Worm (Caenorhabditis elegans) whole organism, L1 larva: ENCODE data around the gene cex-2.

ENCODE experiments used
- C16A3.4 ChIP-seq: fragments of 150-350 bp; optimal IDR thresholded peaks from 2 replicates; lab custom pipeline; 2014; ENCODE audit warnings: missing biosample characterization, missing genetic modification characterization
- C34B4.2 ChIP-seq: sonication (generic microtip); optimal IDR thresholded peaks from 2 replicates; lab custom pipeline; 2017; ENCODE audit warnings: mild to moderate bottlenecking, missing genetic modification characterization, missing compliant biosample characterization
- Y116A8C.19 ChIP-seq: sonication (generic microtip); optimal IDR thresholded peaks from 2 replicates; lab custom pipeline; 2016; ENCODE audit warnings: missing compliant biosample characterization, missing genetic modification characterization, borderline replicate concordance
- aha-1 ChIP-seq: fragments of 150-350 bp; optimal IDR thresholded peaks from 2 replicates; lab custom pipeline; 2014; ENCODE audit warnings: missing biosample characterization, missing genetic modification characterization
- ama-1 ChIP-seq: fragments of 150-350 bp; optimal IDR thresholded peaks from 2 replicates; lab custom pipeline; 2014
- blmp-1 ChIP-seq: fragments of 150-350 bp; optimal IDR thresholded peaks from 2 replicates; lab custom pipeline; 2014; ENCODE audit warnings: missing biosample characterization, missing genetic modification characterization
- ceh-63 ChIP-seq: fragments of 200-800 bp; sonication (Bioruptor generic); optimal IDR thresholded peaks from 2 replicates; lab custom pipeline; 2018; ENCODE audit warnings: mild to moderate bottlenecking, missing genetic modification characterization, missing compliant biosample characterization
- ceh-88 ChIP-seq: fragments of 200-800 bp; sonication (Bioruptor generic); IDR thresholded peaks from 2 replicates; pipeline ENCODE4 v1.3.6; 2022; ENCODE audit warnings: missing genetic modification characterization, missing compliant biosample characterization
- dpl-1 ChIP-seq, 3 experiments: fragments of 150-350 bp in 2 of 3; sonication (generic microtip) in 1 of 3; optimal IDR thresholded peaks; 2 replicates each; lab custom pipeline; 2014 to 2017; ENCODE audit warnings: missing biosample characterization in 3 of 3, missing genetic modification characterization in 3 of 3, missing genetic modification reagents in 3 of 3
- efl-1 ChIP-seq, 4 experiments: fragments of 150-350 bp; optimal IDR thresholded peaks in 3 of 4; peaks in 1 of 4; 1 replicate in 1 of 4; 2 replicates in 3 of 4; lab custom pipeline; 2014; ENCODE audit warnings: missing biosample characterization in 2 of 4, missing genetic modification characterization in 2 of 4, missing genetic modification reagents in 2 of 4
- egl-27 ChIP-seq, 2 experiments: fragments of 150-350 bp in 1 of 2; sonication (generic microtip); optimal IDR thresholded peaks; 3 replicates each; lab custom pipeline; 2017 to 2018; ENCODE audit warnings: missing biosample characterization in 2 of 2, missing genetic modification characterization in 2 of 2, missing genetic modification reagents in 2 of 2
- elt-2 ChIP-seq: sonication (generic microtip); optimal IDR thresholded peaks from 2 replicates; lab custom pipeline; 2016; ENCODE audit warnings: missing genetic modification characterization, mild to moderate bottlenecking, inconsistent platforms, missing compliant biosample characterization, missing genetic modification reagents
- fkh-4 ChIP-seq: sonication (generic microtip); optimal IDR thresholded peaks from 2 replicates; lab custom pipeline; 2016; ENCODE audit warnings: missing compliant biosample characterization, missing genetic modification characterization, borderline replicate concordance
- fos-1 ChIP-seq: fragments of 150-350 bp; optimal IDR thresholded peaks from 2 replicates; lab custom pipeline; 2014; ENCODE audit warnings: missing biosample characterization, missing genetic modification characterization
- grh-1 ChIP-seq: fragments of 200-800 bp; sonication (Bioruptor generic); IDR thresholded peaks from 2 replicates; pipeline ENCODE4 v1.3.6; 2022; ENCODE audit warnings: missing genetic modification reagents, missing genetic modification characterization, missing compliant biosample characterization
- irx-1 ChIP-seq: sonication (generic microtip); optimal IDR thresholded peaks from 2 replicates; lab custom pipeline; 2016; ENCODE audit warnings: missing genetic modification characterization, missing compliant biosample characterization
- isw-1 ChIP-seq: fragments of 200-800 bp; sonication (Bioruptor generic); IDR thresholded peaks from 2 replicates; pipeline ENCODE4 v1.3.6; 2022; ENCODE audit warnings: missing genetic modification characterization, missing compliant biosample characterization
- lin-13 ChIP-seq: fragments of 150-350 bp; optimal IDR thresholded peaks from 2 replicates; lab custom pipeline; 2014; ENCODE audit warnings: missing biosample characterization, missing genetic modification reagents, missing genetic modification characterization
- lin-14 ChIP-seq: fragments of 200-800 bp; sonication (Bioruptor generic); optimal IDR thresholded peaks from 2 replicates; lab custom pipeline; 2018; ENCODE audit warnings: mild to moderate bottlenecking, missing genetic modification characterization, moderate library complexity, missing compliant biosample characterization
- lin-35 ChIP-seq, 2 experiments: fragments of 150-350 bp; optimal IDR thresholded peaks; 2 replicates each; lab custom pipeline; 2014; ENCODE audit warnings: missing biosample characterization in 2 of 2, missing genetic modification characterization in 2 of 2, missing genetic modification reagents in 2 of 2
- lin-39 ChIP-seq: fragments of 150-350 bp; optimal IDR thresholded peaks from 2 replicates; lab custom pipeline; 2014; ENCODE audit warnings: missing biosample characterization, missing genetic modification reagents, missing genetic modification characterization
- lir-3 ChIP-seq: sonication (generic microtip); optimal IDR thresholded peaks from 2 replicates; lab custom pipeline; 2016; ENCODE audit warnings: mild to moderate bottlenecking, missing genetic modification characterization, moderate library complexity, missing compliant biosample characterization; ENCODE audit not compliant: poor library complexity
- mab-9 ChIP-seq: fragments of 200-800 bp; sonication (Bioruptor generic); IDR thresholded peaks from 2 replicates; pipeline ENCODE4 v1.3.6; 2022; ENCODE audit warnings: missing genetic modification reagents, missing genetic modification characterization, missing compliant biosample characterization
- mef-2 ChIP-seq: fragments of 150-350 bp; optimal IDR thresholded peaks from 2 replicates; lab custom pipeline; 2014; ENCODE audit warnings: missing biosample characterization, missing genetic modification characterization
- mep-1 ChIP-seq: fragments of 150-350 bp; optimal IDR thresholded peaks from 2 replicates; lab custom pipeline; 2014; ENCODE audit warnings: missing biosample characterization, missing genetic modification characterization
- nhr-19 ChIP-seq: fragments of 200-800 bp; sonication (Bioruptor generic); conservative IDR thresholded peaks from 2 replicates; pipeline ENCODE4 v1.3.6; 2022; ENCODE audit warnings: missing genetic modification characterization, missing compliant biosample characterization
- nhr-237 ChIP-seq: fragments of 150-350 bp; optimal IDR thresholded peaks from 2 replicates; lab custom pipeline; 2014; ENCODE audit warnings: missing biosample characterization, missing genetic modification characterization
- nhr-28 ChIP-seq: fragments of 150-350 bp; optimal IDR thresholded peaks from 2 replicates; lab custom pipeline; 2014; ENCODE audit warnings: missing biosample characterization, missing genetic modification characterization
- nhr-47 ChIP-seq: sonication (generic microtip); optimal IDR thresholded peaks from 2 replicates; lab custom pipeline; 2016; ENCODE audit warnings: mild to moderate bottlenecking, missing genetic modification characterization, moderate library complexity, missing compliant biosample characterization
- nhr-77 ChIP-seq: fragments of 150-350 bp; optimal IDR thresholded peaks from 2 replicates; lab custom pipeline; 2014; ENCODE audit warnings: missing biosample characterization, missing genetic modification characterization
- nhr-84 ChIP-seq: sonication (generic microtip); optimal IDR thresholded peaks from 2 replicates; lab custom pipeline; 2017; ENCODE audit warnings: missing biosample characterization, missing genetic modification characterization
- nhr-85 ChIP-seq: sonication (generic microtip); peaks from one replicate; lab custom pipeline; 2016; ENCODE audit warnings: missing genetic modification characterization, inconsistent platforms, missing compliant biosample characterization
- nhr-90 ChIP-seq: sonication (generic microtip); optimal IDR thresholded peaks from 2 replicates; lab custom pipeline; 2016; ENCODE audit warnings: mild to moderate bottlenecking, missing genetic modification characterization, missing compliant biosample characterization; ENCODE audit not compliant: poor library complexity
- pax-3 ChIP-seq: fragments of 200-800 bp; sonication (Bioruptor generic); optimal IDR thresholded peaks from 2 replicates; lab custom pipeline; 2018; ENCODE audit warnings: mild to moderate bottlenecking, missing genetic modification characterization, moderate library complexity, missing compliant biosample characterization
- snu-23 ChIP-seq: sonication (generic microtip); optimal IDR thresholded peaks from 2 replicates; lab custom pipeline; 2016; ENCODE audit warnings: missing genetic modification characterization, missing compliant biosample characterization
- sup-37 ChIP-seq: fragments of 200-800 bp; sonication (Bioruptor generic); optimal IDR thresholded peaks from 2 replicates; lab custom pipeline; 2018; ENCODE audit warnings: mild to moderate bottlenecking, missing genetic modification characterization, missing compliant biosample characterization
- swsn-7 ChIP-seq: sonication (generic microtip); optimal IDR thresholded peaks from 2 replicates; lab custom pipeline; 2016; ENCODE audit warnings: missing genetic modification characterization, missing compliant biosample characterization
- tbx-2 ChIP-seq: sonication (generic microtip); optimal IDR thresholded peaks from 2 replicates; lab custom pipeline; 2016; ENCODE audit warnings: missing genetic modification characterization, missing compliant biosample characterization
- tlp-1 ChIP-seq: fragments of 150-350 bp; optimal IDR thresholded peaks from 2 replicates; lab custom pipeline; 2014; ENCODE audit warnings: missing biosample characterization, missing genetic modification characterization
- unc-86 ChIP-seq: sonication (generic microtip); optimal IDR thresholded peaks from 2 replicates; lab custom pipeline; 2016; ENCODE audit warnings: missing genetic modification characterization, missing compliant biosample characterization
- unc-98 ChIP-seq: fragments of 200-800 bp; sonication (Bioruptor generic); IDR thresholded peaks from 2 replicates; pipeline ENCODE4 v1.3.6; 2022; ENCODE audit warnings: missing genetic modification characterization, missing compliant biosample characterization
- xbp-1 ChIP-seq: sonication (generic microtip); optimal IDR thresholded peaks from 2 replicates; lab custom pipeline; 2016; ENCODE audit warnings: missing genetic modification characterization, missing compliant biosample characterization
- zip-4 ChIP-seq: fragments of 200-800 bp; sonication (Bioruptor generic); optimal IDR thresholded peaks from 2 replicates; lab custom pipeline; 2018; ENCODE audit warnings: mild to moderate bottlenecking, missing genetic modification characterization, moderate library complexity, missing compliant biosample characterization
- ztf-11 ChIP-seq, 2 experiments: sonication (generic microtip); optimal IDR thresholded peaks; 2 replicates each; lab custom pipeline; 2016 to 2017; ENCODE audit warnings: missing genetic modification characterization in 2 of 2, missing biosample characterization in 1 of 2, missing compliant biosample characterization in 1 of 2

Gene cex-2

DNA sequence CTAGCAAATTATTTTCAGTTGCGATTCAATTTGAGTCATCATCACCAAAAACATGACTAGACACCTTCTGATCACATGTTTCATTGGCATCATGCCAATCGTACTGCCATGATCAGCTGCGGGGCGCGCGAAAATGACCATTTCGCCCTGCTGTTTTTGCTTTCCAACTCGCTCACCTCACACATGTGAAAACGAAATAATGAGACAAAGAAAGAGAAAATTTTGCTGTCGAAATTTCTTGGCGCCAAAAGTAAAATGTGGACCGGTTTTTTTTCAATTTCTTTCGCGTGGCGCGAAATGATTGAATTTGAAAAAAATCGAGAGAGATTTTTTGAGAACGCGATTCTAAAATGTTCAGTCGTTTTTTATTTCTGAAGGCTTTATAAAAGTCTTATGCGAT, 28.3 kb downstream of the cex-2 start (continued):
- TF ChIP-seq ama-1 (lab: Kevin White, UChicago), result no peak
- peak; percentile 6 for TF ChIP-seq lin-13 (GFP tag; lab: Kevin White, UChicago)
- peak; percentile 6 for TF ChIP-seq swsn-7 (tag; lab: Kevin White, UChicago)
- TF ChIP-seq lin-14 (GFP tag; lab: Kevin White, UChicago), result peak; percentile 77
- peak; percentile 36 for TF ChIP-seq irx-1
- no peak for TF ChIP-seq mef-2 (tag; lab: Kevin White, UChicago)
- no peak for TF ChIP-seq nhr-28 (tag; lab: Kevin White, UChicago)
- TF ChIP-seq sup-37 (GFP tag; lab: Kevin White, UChicago), result no peak
- TF ChIP-seq fos-1 (tag; lab: Kevin White, UChicago), result no peak
- TF ChIP-seq unc-86 (tag; lab: Kevin White, UChicago), result no peak
- no peak for TF ChIP-seq C16A3.4 (tag; lab: Kevin White, UChicago)
- TF ChIP-seq nhr-84 (tag; lab: Kevin White, UChicago), result no peak
- TF ChIP-seq grh-1 (GFP tag; lab: Robert Waterston, UW), result peak; percentile 90
- peak; percentile 96 for TF ChIP-seq blmp-1 (tag; lab: Kevin White, UChicago)
- TF ChIP-seq mep-1 (tag; lab: Kevin White, UChicago), result peak; percentile 21
- no peak for TF ChIP-seq nhr-237 (tag; lab: Kevin White, UChicago)
- TF ChIP-seq isw-1 (GFP tag; lab: Robert Waterston, UW), result no peak
- no peak for TF ChIP-seq unc-98 (GFP tag; lab: Robert Waterston, UW)
- TF ChIP-seq nhr-47 (tag; lab: Kevin White, UChicago), result peak; percentile 19
- no peak for TF ChIP-seq xbp-1 (tag; lab: Kevin White, UChicago)
- TF ChIP-seq pax-3 (tag; lab: Kevin White, UChicago), result no peak
- no peak for TF ChIP-seq zip-4 (GFP tag; lab: Kevin White, UChicago)

DNA sequence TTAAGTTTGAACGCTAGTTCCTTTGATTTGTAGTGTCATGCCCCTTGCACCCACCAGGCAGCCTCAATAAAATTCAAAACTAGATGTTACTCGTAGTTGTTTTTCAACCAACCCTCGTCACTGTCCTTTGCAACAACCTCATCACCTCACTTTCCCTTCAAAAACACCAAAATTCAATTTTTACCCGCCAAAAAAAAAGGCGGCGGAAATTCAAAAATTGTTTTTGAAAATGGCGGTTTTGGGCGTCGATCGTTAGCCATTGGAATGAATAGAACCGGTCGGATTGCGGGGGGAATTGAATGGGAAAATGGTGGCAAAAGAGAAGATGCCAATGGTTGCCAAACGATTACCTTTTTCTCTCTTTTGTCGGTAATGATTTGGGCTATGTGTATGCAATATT, 29.2 kb downstream of the cex-2 start:
- TF ChIP-seq lin-14 (GFP tag; lab: Kevin White, UChicago) (peak; percentile 17), dpl-1 (GFP tag; optimal IDR thresholded peaks at IDR 0.05; lab: Kevin White, UChicago) (peak; percentile 17 to 50 (median 40)), mep-1 (tag; lab: Kevin White, UChicago) (no peak), Y116A8C.19 (tag; lab: Kevin White, UChicago) (no peak), blmp-1 (tag; lab: Kevin White, UChicago) (peak; percentile 53), lin-35 (GFP tag; optimal IDR thresholded peaks at IDR 0.05; lab: Kevin White, UChicago) (peak in 1 of 2 experiments; percentile 63), xbp-1 (tag; lab: Kevin White, UChicago) (no peak), efl-1 (optimal IDR thresholded peaks at IDR 0.05; lab: Kevin White, UChicago) (peak in 1 of 2 experiments; percentile 11), efl-1 (GFP tag; optimal IDR thresholded peaks at IDR 0.05 in 1 of 2; lab: Kevin White, UChicago) (peak; percentile 46 to 94), nhr-85 (peak; percentile 18)

DNA sequence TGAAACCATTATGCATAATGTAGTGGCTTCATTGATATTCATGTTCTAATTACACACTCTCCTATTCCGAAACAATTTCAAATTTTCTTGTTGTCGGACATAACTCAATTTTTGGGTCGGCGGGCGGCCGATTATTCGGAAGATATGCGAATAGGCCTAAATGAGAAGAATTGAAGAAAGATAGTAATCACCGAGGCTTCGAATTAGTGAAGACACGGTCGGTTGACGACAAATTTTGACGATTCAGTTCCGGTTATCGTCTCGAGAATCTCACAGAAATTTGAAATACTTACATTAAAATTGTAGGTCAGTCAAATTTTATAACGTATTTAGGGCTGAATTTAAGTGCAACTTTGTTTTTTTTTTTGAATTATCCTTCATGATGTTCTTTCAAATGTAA, 32.0 kb downstream of the cex-2 start:
- TF ChIP-seq fkh-4 (tag; lab: Kevin White, UChicago) (no peak), blmp-1 (tag; lab: Kevin White, UChicago) (peak; percentile 49), lin-39 (no peak), sup-37 (GFP tag; lab: Kevin White, UChicago) (no peak), snu-23 (GFP tag; lab: Kevin White, UChicago) (no peak), swsn-7 (tag; lab: Kevin White, UChicago) (no peak), tbx-2 (tag; lab: Kevin White, UChicago) (no peak), lir-3 (no peak), nhr-77 (no peak), lin-13 (GFP tag; lab: Kevin White, UChicago) (no peak), lin-14 (GFP tag; lab: Kevin White, UChicago) (peak; percentile 18), xbp-1 (tag; lab: Kevin White, UChicago) (no peak), dpl-1 (GFP tag; optimal IDR thresholded peaks at IDR 0.05; lab: Kevin White, UChicago) (no peak), egl-27 (tag; optimal IDR thresholded peaks at IDR 0.05; lab: Kevin White, UChicago) (no peak), C34B4.2 (tag; lab: Kevin White, UChicago) (no peak), nhr-19 (no peak), ceh-63 (GFP tag; lab: Kevin White, UChicago) (no peak), unc-98 (GFP tag; lab: Robert Waterston, UW) (no peak), ztf-11 (tag; optimal IDR thresholded peaks at IDR 0.05; lab: Kevin White, UChicago) (no peak), nhr-90 (no peak), nhr-28 (tag; lab: Kevin White, UChicago) (no peak), ceh-88 (GFP tag; lab: Robert Waterston, UW) (no peak), tlp-1 (tag; lab: Kevin White, UChicago) (peak; percentile 1), mab-9 (GFP tag; lab: Robert Waterston, UW) (no peak), aha-1 (tag; lab: Kevin White, UChicago) (no peak), nhr-85 (peak; percentile 49), elt-2 (no peak)
